Fruit fly (Drosophila melanogaster): ENCODE data around the gene und.

DNA sequence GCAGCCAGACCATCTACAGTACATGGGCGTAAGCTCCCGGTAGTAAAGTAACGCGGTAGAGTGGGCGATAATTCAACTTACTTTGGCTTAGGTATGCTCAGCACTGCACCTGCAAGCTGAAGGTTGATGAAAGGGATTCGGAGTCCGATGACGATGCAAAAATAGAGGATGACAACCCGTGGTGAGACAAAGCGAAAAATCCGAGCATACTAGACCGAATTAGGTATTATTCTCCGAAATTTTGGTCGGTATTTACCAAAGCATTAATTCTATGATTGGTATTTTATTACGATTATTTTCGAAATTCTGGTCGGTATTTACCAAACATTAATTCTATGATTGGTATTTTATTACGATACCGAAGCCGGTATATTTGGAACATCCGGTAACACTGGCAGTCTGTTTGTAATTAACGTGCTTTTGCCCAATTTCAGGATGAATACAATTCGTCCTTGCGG lies 27.4 kb downstream of the und start, which contains the start of gene CG4036:
- TF ChIP-seq CG15710 (tag; optimal IDR thresholded peaks at IDR 0.05) (no peak), rn (GFP tag; IDR thresholded peaks at IDR 0.05) (no peak), EcR (GFP tag; optimal IDR thresholded peaks at IDR 0.05) (peak; percentile 38), Pif1A (GFP tag; optimal IDR thresholded peaks at IDR 0.05) (no peak)
